Fruit fly (Drosophila melanogaster): ENCODE results near the gene tok.

dm6 chr3R:24773016-24773415, 53.5 kb downstream of the tok start:
- TF ChIP-seq CG17806 (tag; optimal IDR thresholded peaks at IDR 0.05): no peak
- no peak for TF ChIP-seq CG32121 (GFP tag; IDR thresholded peaks at IDR 0.05)

Data from whole organism, pupa.